Fruit fly (Drosophila melanogaster) whole organism, embryonic: ENCODE measurements around the gene twe.

ENCODE experiments used
- BtbVII ChIP-seq: fragments of 200-800 bp; sonication (Bioruptor generic); optimal IDR thresholded peaks from 3 replicates; lab custom pipeline; 2017; ENCODE audit warnings: missing biosample characterization, mild to moderate bottlenecking, missing genetic modification characterization
- CG10147 ChIP-seq: fragments of 200-800 bp; sonication (Bioruptor generic); optimal IDR thresholded peaks from 2 replicates; lab custom pipeline; 2019; ENCODE audit warnings: missing biosample characterization, mild to moderate bottlenecking, missing genetic modification characterization, moderate library complexity
- CG11093 ChIP-seq: fragments of 200-800 bp; sonication (Bioruptor generic); IDR thresholded peaks from 3 replicates; pipeline ENCODE4 v1.3.6; 2022; ENCODE audit warnings: missing biosample characterization, missing genetic modification characterization
- CG12155 ChIP-seq: fragments of 200-800 bp; sonication (Bioruptor generic); optimal IDR thresholded peaks from 3 replicates; lab custom pipeline; 2016; ENCODE audit warnings: missing biosample characterization, missing genetic modification characterization
- CG13775 ChIP-seq: fragments of 200-800 bp; sonication (Bioruptor generic); optimal IDR thresholded peaks from 3 replicates; lab custom pipeline; 2017; ENCODE audit warnings: missing biosample characterization, mild to moderate bottlenecking, missing genetic modification characterization
- CG1529 ChIP-seq: fragments of 200-800 bp; sonication (Bioruptor generic); optimal IDR thresholded peaks from 3 replicates; lab custom pipeline; 2018; ENCODE audit warnings: missing biosample characterization, missing genetic modification characterization
- CG15479 ChIP-seq: fragments of 200-800 bp; sonication (Bioruptor generic); optimal IDR thresholded peaks from 3 replicates; lab custom pipeline; 2019; ENCODE audit warnings: missing biosample characterization, mild to moderate bottlenecking, missing genetic modification characterization, moderate library complexity
- CG1603 ChIP-seq: fragments of 200-800 bp; sonication (Bioruptor generic); optimal IDR thresholded peaks from 2 replicates; lab custom pipeline; 2019; ENCODE audit warnings: missing biosample characterization, mild to moderate bottlenecking, missing genetic modification characterization, moderate library complexity
- CG2116 ChIP-seq: fragments of 200-800 bp; sonication (Bioruptor generic); optimal IDR thresholded peaks from 3 replicates; lab custom pipeline; 2018; ENCODE audit warnings: missing biosample characterization, mild to moderate bottlenecking, missing genetic modification characterization
- CG2120 ChIP-seq: fragments of 200-800 bp; sonication (Bioruptor generic); optimal IDR thresholded peaks from 3 replicates; lab custom pipeline; 2016; ENCODE audit warnings: missing biosample characterization, missing genetic modification characterization
- CG31365 ChIP-seq: fragments of 200-800 bp; sonication (Bioruptor generic); optimal IDR thresholded peaks from 2 replicates; lab custom pipeline; 2018; ENCODE audit warnings: missing biosample characterization, mild to moderate bottlenecking, missing genetic modification characterization
- CG32772 ChIP-seq: fragments of 200-800 bp; sonication (Bioruptor generic); IDR thresholded peaks from 2 replicates; pipeline ENCODE4 v1.3.6; 2022; ENCODE audit warnings: missing biosample characterization, missing genetic modification characterization
- CG34376 ChIP-seq: fragments of 200-800 bp; sonication (Bioruptor generic); optimal IDR thresholded peaks from 2 replicates; lab custom pipeline; 2018; ENCODE audit warnings: missing biosample characterization, mild to moderate bottlenecking, missing genetic modification characterization
- CG3847 ChIP-seq: fragments of 200-800 bp; sonication (Bioruptor generic); IDR thresholded peaks from 2 replicates; pipeline ENCODE4 v1.3.6; 2022; ENCODE audit warnings: missing biosample characterization, missing genetic modification characterization
- CG4282 ChIP-seq: fragments of 200-800 bp; sonication (Bioruptor generic); optimal IDR thresholded peaks from 2 replicates; lab custom pipeline; 2016; ENCODE audit warnings: missing biosample characterization, missing genetic modification characterization
- CG7928 ChIP-seq: fragments of 200-800 bp; sonication (Bioruptor generic); optimal IDR thresholded peaks from 2 replicates; lab custom pipeline; 2017; ENCODE audit warnings: missing biosample characterization, mild to moderate bottlenecking, missing genetic modification characterization
- CG8281 ChIP-seq: fragments of 200-800 bp; sonication (Bioruptor generic); optimal IDR thresholded peaks from 2 replicates; lab custom pipeline; 2018; ENCODE audit warnings: missing biosample characterization, mild to moderate bottlenecking, missing genetic modification characterization, moderate library complexity
- CG9797 ChIP-seq: fragments of 200-800 bp; sonication (Bioruptor generic); optimal IDR thresholded peaks from 3 replicates; lab custom pipeline; 2018; ENCODE audit warnings: missing biosample characterization, mild to moderate bottlenecking, missing genetic modification characterization
- Doc2 ChIP-seq: fragments of 200-800 bp; sonication (Bioruptor generic); IDR thresholded peaks from 2 replicates; pipeline ENCODE4 v1.3.6; 2022; ENCODE audit warnings: missing biosample characterization, missing genetic modification characterization
- Elba2 ChIP-seq: fragments of 200-800 bp; sonication (Bioruptor generic); optimal IDR thresholded peaks from 3 replicates; lab custom pipeline; 2016; ENCODE audit warnings: missing biosample characterization, missing genetic modification characterization
- Ets65A ChIP-seq: fragments of 200-800 bp; sonication (Bioruptor generic); peaks from one replicate; lab custom pipeline; 2016; ENCODE audit warnings: missing biosample characterization, missing genetic modification characterization
- Hmx ChIP-seq: fragments of 200-800 bp; sonication (Bioruptor generic); optimal IDR thresholded peaks from 2 replicates; lab custom pipeline; 2016; ENCODE audit warnings: missing biosample characterization, missing genetic modification characterization
- Hr3 ChIP-seq: fragments of 200-800 bp; sonication (Bioruptor generic); optimal IDR thresholded peaks from 3 replicates; lab custom pipeline; 2016; ENCODE audit warnings: missing biosample characterization, missing genetic modification characterization
- MESR4 ChIP-seq: fragments of 200-800 bp; sonication (Bioruptor generic); optimal IDR thresholded peaks from 2 replicates; lab custom pipeline; 2018; ENCODE audit warnings: missing biosample characterization, mild to moderate bottlenecking, missing genetic modification characterization, moderate library complexity
- Nf-YA ChIP-seq: fragments of 200-800 bp; sonication (Bioruptor generic); IDR thresholded peaks from 2 replicates; pipeline ENCODE4 v1.3.6; 2022; ENCODE audit warnings: missing biosample characterization, missing genetic modification characterization
- Scr ChIP-seq: fragments of 200-800 bp; sonication (Bioruptor generic); IDR thresholded peaks from 2 replicates; pipeline ENCODE4 v1.3.6; 2022; ENCODE audit warnings: missing biosample characterization, missing genetic modification characterization; ENCODE audit not compliant: partially characterized antibody
- Spps ChIP-seq: fragments of 200-800 bp; sonication (Bioruptor generic); optimal IDR thresholded peaks from 2 replicates; lab custom pipeline; 2018; ENCODE audit warnings: missing biosample characterization, mild to moderate bottlenecking, missing genetic modification characterization
- Ssrp ChIP-seq: fragments of 200-800 bp; sonication (Bioruptor generic); optimal IDR thresholded peaks from 2 replicates; lab custom pipeline; 2018; ENCODE audit warnings: missing biosample characterization, mild to moderate bottlenecking, missing genetic modification characterization, moderate library complexity
- Xbp1 ChIP-seq: fragments of 200-800 bp; sonication (Bioruptor generic); optimal IDR thresholded peaks from 3 replicates; lab custom pipeline; 2016; ENCODE audit warnings: missing biosample characterization, mild to moderate bottlenecking, missing genetic modification characterization
- crp ChIP-seq, 2 experiments: fragments of 200-800 bp; sonication (Bioruptor generic); optimal IDR thresholded peaks; 2 replicates in 1 of 2; 3 replicates in 1 of 2; lab custom pipeline; 2017; ENCODE audit warnings: missing biosample characterization in 2 of 2, missing genetic modification characterization in 2 of 2, mild to moderate bottlenecking in 1 of 2, moderate library complexity in 1 of 2
- dmrt11E ChIP-seq: fragments of 200-800 bp; sonication (Bioruptor generic); optimal IDR thresholded peaks from 3 replicates; lab custom pipeline; 2018; ENCODE audit warnings: missing biosample characterization, mild to moderate bottlenecking, missing genetic modification characterization, moderate library complexity
- en ChIP-seq: fragments of 200-800 bp; sonication (Bioruptor generic); optimal IDR thresholded peaks from 2 replicates; lab custom pipeline; 2016; ENCODE audit warnings: missing biosample characterization, missing genetic modification characterization
- fu2 ChIP-seq: fragments of 200-800 bp; sonication (Bioruptor generic); optimal IDR thresholded peaks from 2 replicates; lab custom pipeline; 2016; ENCODE audit warnings: missing biosample characterization, missing genetic modification characterization
- gfzf ChIP-seq: fragments of 200-800 bp; sonication (Bioruptor generic); optimal IDR thresholded peaks from 2 replicates; lab custom pipeline; 2016; ENCODE audit warnings: missing biosample characterization, mild to moderate bottlenecking, missing genetic modification characterization, moderate library complexity
- gsb-n ChIP-seq: fragments of 200-800 bp; sonication (Bioruptor generic); optimal IDR thresholded peaks from 3 replicates; lab custom pipeline; 2018; ENCODE audit warnings: missing biosample characterization, mild to moderate bottlenecking, missing genetic modification characterization
- ham ChIP-seq: fragments of 200-800 bp; sonication (Bioruptor generic); IDR thresholded peaks from 2 replicates; pipeline ENCODE4 v1.3.6; 2022; ENCODE audit warnings: missing biosample characterization, missing genetic modification characterization
- ind ChIP-seq: fragments of 200-800 bp; sonication (Bioruptor generic); optimal IDR thresholded peaks from 3 replicates; lab custom pipeline; 2016; ENCODE audit warnings: missing biosample characterization, missing genetic modification characterization
- prd ChIP-seq, 3 experiments: fragments of >200 bp in 2 of 3; fragments of 200-800 bp in 1 of 3; sonication (Bioruptor generic) in 1 of 3; optimal IDR thresholded peaks in 2 of 3; IDR thresholded peaks in 1 of 3; 2 replicates in 2 of 3; 3 replicates in 1 of 3; pipeline versions ENCODE4 v1.3.6 to Lab custom; 2017 to 2022; ENCODE audit warnings: missing biosample characterization in 1 of 3, missing genetic modification characterization in 1 of 3
- pzg ChIP-seq: fragments of 200-800 bp; sonication (Bioruptor generic); optimal IDR thresholded peaks from 3 replicates; lab custom pipeline; 2018; ENCODE audit warnings: missing biosample characterization, mild to moderate bottlenecking, missing genetic modification characterization, moderate library complexity
- ranshi ChIP-seq: fragments of 200-800 bp; sonication (Bioruptor generic); IDR thresholded peaks from 2 replicates; pipeline ENCODE4 v1.3.6; 2022; ENCODE audit warnings: missing biosample characterization, missing genetic modification characterization
- slp2 ChIP-seq: fragments of 200-800 bp; sonication (Bioruptor generic); optimal IDR thresholded peaks from 2 replicates; lab custom pipeline; 2016; ENCODE audit warnings: missing biosample characterization, missing genetic modification characterization
- sqz ChIP-seq: fragments of 200-800 bp; sonication (Bioruptor generic); optimal IDR thresholded peaks from 3 replicates; lab custom pipeline; 2018; ENCODE audit warnings: missing biosample characterization, mild to moderate bottlenecking, missing genetic modification characterization
- toy ChIP-seq: fragments of 200-800 bp; sonication (Bioruptor generic); IDR thresholded peaks from 2 replicates; pipeline ENCODE4 v1.3.6; 2022; ENCODE audit warnings: missing biosample characterization, missing genetic modification characterization
- zfh2 ChIP-seq: fragments of 200-800 bp; sonication (Bioruptor generic); optimal IDR thresholded peaks from 2 replicates; lab custom pipeline; 2016; ENCODE audit warnings: missing biosample characterization, missing genetic modification characterization

Gene twe

dm6 chr2L:16310648-16311047, 49.0 kb upstream of the twe start, which contains the start of the genes cni and fzy (continued):
- no peak for TF ChIP-seq Nf-YA (GFP tag; lab: Robert Waterston, UW)
- peak; percentile 40 for TF ChIP-seq gsb-n (tag; lab: Kevin White, UChicago)
- TF ChIP-seq Hr3, result peak; percentile 27
- TF ChIP-seq CG12155, result peak; percentile 37
- peak; percentile 77 for TF ChIP-seq CG1603 (tag; lab: Kevin White, UChicago)
- TF ChIP-seq slp2 (GFP tag; lab: Kevin White, UChicago), result no peak
- TF ChIP-seq CG34376 (GFP tag; lab: Kevin White, UChicago), result peak; percentile 16
- peak; percentile 97 for TF ChIP-seq CG7928 (GFP tag; lab: Kevin White, UChicago)
- peak; percentile 92 for TF ChIP-seq pzg (GFP tag; lab: Kevin White, UChicago)
- TF ChIP-seq CG13775 (GFP tag; lab: Kevin White, UChicago), result peak; percentile 45
- TF ChIP-seq Ets65A (GFP tag; lab: Kevin White, UChicago), result peak; percentile 82
- peak; percentile 18 for TF ChIP-seq CG10147
- TF ChIP-seq CG2116, result peak; percentile 88
- TF ChIP-seq gfzf (GFP tag; lab: Kevin White, UChicago), result peak; percentile 80
- TF ChIP-seq CG11093 (GFP tag; lab: Robert Waterston, UW), result no peak
- no peak for TF ChIP-seq CG15479 (GFP tag; lab: Kevin White, UChicago)
- TF ChIP-seq ham (GFP tag; lab: Robert Waterston, UW), result no peak
- no peak for TF ChIP-seq ranshi (GFP tag; lab: Robert Waterston, UW)
- peak; percentile 78 for TF ChIP-seq CG3847 (GFP tag; lab: Robert Waterston, UW)
- peak; percentile 89 to 97 for TF ChIP-seq crp (GFP tag; optimal IDR thresholded peaks at IDR 0.05; lab: Kevin White, UChicago)
- no peak for TF ChIP-seq CG1529
- peak; percentile 96 for TF ChIP-seq sqz (GFP tag; lab: Kevin White, UChicago)
- peak; percentile 18 for TF ChIP-seq Elba2 (GFP tag; lab: Kevin White, UChicago)
- no peak for TF ChIP-seq CG4282 (GFP tag; lab: Kevin White, UChicago)
- TF ChIP-seq en (GFP tag; lab: Kevin White, UChicago), result no peak
- no peak for TF ChIP-seq Doc2
- TF ChIP-seq CG31365 (tag; lab: Kevin White, UChicago), result no peak
- no peak for TF ChIP-seq CG8281 (tag; lab: Kevin White, UChicago)
- no peak for TF ChIP-seq Hmx (GFP tag; lab: Kevin White, UChicago)
- peak; percentile 21 for TF ChIP-seq dmrt11E
- TF ChIP-seq fu2, result peak; percentile 9
- TF ChIP-seq Ssrp (tag; lab: Kevin White, UChicago), result peak; percentile 3
- peak; percentile 79 for TF ChIP-seq CG32772 (GFP tag; lab: Robert Waterston, UW)
- TF ChIP-seq toy (GFP tag; lab: Robert Waterston, UW), result no peak
- peak; percentile 98 for TF ChIP-seq CG9797 (GFP tag; lab: Kevin White, UChicago)
- TF ChIP-seq ind, result peak; percentile 34
- peak; percentile 22; the same call in 1 of the 2 replicates for TF ChIP-seq Scr (GFP tag; lab: Robert Waterston, UW)
- TF ChIP-seq Spps (tag; lab: Kevin White, UChicago), result peak; percentile 6
- TF ChIP-seq BtbVII (GFP tag; lab: Kevin White, UChicago), result no peak
- TF ChIP-seq zfh2 (GFP tag; lab: Kevin White, UChicago), result peak; percentile 14
- peak; percentile 42 for TF ChIP-seq CG2120 (GFP tag; lab: Kevin White, UChicago)
- TF ChIP-seq prd (optimal IDR thresholded peaks at IDR 0.05; lab: Kevin White, UChicago), result no peak
- TF ChIP-seq prd (GFP tag; IDR thresholded peaks at IDR 0.05; lab: Robert Waterston, UW), result no peak
- TF ChIP-seq Xbp1 (GFP tag; lab: Kevin White, UChicago), result peak; percentile 21
- TF ChIP-seq MESR4 (GFP tag; lab: Kevin White, UChicago), result peak; percentile 21
